Worm (Caenorhabditis elegans) whole organism, mixed stage, embryonic: ENCODE measurements around the gene srbc-37.

Source experiments
- M03D4.4 ChIP-seq: sonication (generic microtip); optimal IDR thresholded peaks from 2 replicates; lab custom pipeline; 2017; ENCODE audit warnings: mild to moderate bottlenecking, missing genetic modification characterization, missing compliant biosample characterization
- bed-3 ChIP-seq: fragments of 200-800 bp; sonication (Bioruptor generic); optimal IDR thresholded peaks from 3 replicates; lab custom pipeline; 2018; ENCODE audit warnings: mild to moderate bottlenecking, missing genetic modification characterization, moderate library complexity, missing compliant biosample characterization
- blmp-1 ChIP-seq: fragments of 150-350 bp; optimal IDR thresholded peaks from 2 replicates; lab custom pipeline; 2014; ENCODE audit warnings: missing biosample characterization, missing genetic modification characterization
- ceh-39 ChIP-seq: fragments of 150-350 bp; optimal IDR thresholded peaks from 2 replicates; lab custom pipeline; 2014; ENCODE audit warnings: missing biosample characterization, missing genetic modification characterization
- ceh-43 ChIP-seq: fragments of 200-800 bp; sonication (Bioruptor generic); optimal IDR thresholded peaks from 2 replicates; lab custom pipeline; 2018; ENCODE audit warnings: mild to moderate bottlenecking, missing genetic modification characterization, moderate library complexity, missing compliant biosample characterization
- ceh-83 ChIP-seq: fragments of 200-800 bp; sonication (Bioruptor generic); optimal IDR thresholded peaks from 2 replicates; lab custom pipeline; 2018; ENCODE audit warnings: mild to moderate bottlenecking, missing genetic modification characterization, missing compliant biosample characterization
- ces-1 ChIP-seq: fragments of 150-350 bp; optimal IDR thresholded peaks from 2 replicates; lab custom pipeline; 2014; ENCODE audit warnings: missing biosample characterization, missing genetic modification reagents, missing genetic modification characterization
- cnd-1 ChIP-seq: fragments of 200-800 bp; sonication (Bioruptor generic); optimal IDR thresholded peaks from 2 replicates; lab custom pipeline; 2018; ENCODE audit warnings: mild to moderate bottlenecking, missing genetic modification characterization, missing compliant biosample characterization
- drap-1 ChIP-seq: fragments of 200-800 bp; sonication (Bioruptor generic); optimal IDR thresholded peaks from 3 replicates; lab custom pipeline; 2018; ENCODE audit warnings: mild to moderate bottlenecking, missing genetic modification characterization, missing compliant biosample characterization
- elt-1 ChIP-seq: sonication (generic microtip); optimal IDR thresholded peaks from 2 replicates; lab custom pipeline; 2017; ENCODE audit warnings: missing genetic modification characterization, mild to moderate bottlenecking, missing compliant biosample characterization, antibody characterized with exemption, moderate library complexity, borderline replicate concordance; ENCODE audit not compliant: insufficient read depth
- flh-1 ChIP-seq: fragments of 200-800 bp; sonication (Bioruptor generic); optimal IDR thresholded peaks from 2 replicates; lab custom pipeline; 2018; ENCODE audit warnings: mild to moderate bottlenecking, missing genetic modification characterization, moderate library complexity, missing compliant biosample characterization
- ham-2 ChIP-seq: fragments of 200-800 bp; sonication (Bioruptor generic); optimal IDR thresholded peaks from 2 replicates; lab custom pipeline; 2018; ENCODE audit warnings: mild to moderate bottlenecking, missing genetic modification characterization, missing compliant biosample characterization
- hlh-1 ChIP-seq: fragments of 150-350 bp; optimal IDR thresholded peaks from 2 replicates; lab custom pipeline; 2014; ENCODE audit warnings: missing biosample characterization, missing genetic modification reagents, missing genetic modification characterization
- lin-13 ChIP-seq: fragments of 150-350 bp; optimal IDR thresholded peaks from 2 replicates; lab custom pipeline; 2014; ENCODE audit warnings: missing biosample characterization, missing genetic modification characterization
- lin-32 ChIP-seq: fragments of 200-800 bp; sonication (Bioruptor generic); optimal IDR thresholded peaks from 2 replicates; lab custom pipeline; 2018; ENCODE audit warnings: mild to moderate bottlenecking, missing genetic modification characterization, missing compliant biosample characterization
- lsy-2 ChIP-seq: fragments of 150-350 bp; optimal IDR thresholded peaks from 2 replicates; lab custom pipeline; 2014; ENCODE audit warnings: missing biosample characterization, missing genetic modification characterization
- mab-5 ChIP-seq: fragments of 150-350 bp; optimal IDR thresholded peaks from 2 replicates; lab custom pipeline; 2014; ENCODE audit warnings: missing biosample characterization, missing genetic modification characterization
- mep-1 ChIP-seq: fragments of 150-350 bp; optimal IDR thresholded peaks from 2 replicates; lab custom pipeline; 2017; ENCODE audit warnings: missing biosample characterization, missing genetic modification reagents, missing genetic modification characterization, inconsistent platforms
- mls-2 ChIP-seq: sonication (generic microtip); optimal IDR thresholded peaks from 2 replicates; lab custom pipeline; 2016; ENCODE audit warnings: mild to moderate bottlenecking, missing genetic modification characterization, moderate library complexity, missing compliant biosample characterization
- nhr-2 ChIP-seq: fragments of 150-350 bp; optimal IDR thresholded peaks from 2 replicates; lab custom pipeline; 2014; ENCODE audit warnings: missing biosample characterization, missing genetic modification characterization
- nhr-237 ChIP-seq: fragments of 150-350 bp; optimal IDR thresholded peaks from 2 replicates; lab custom pipeline; 2014; ENCODE audit warnings: missing biosample characterization, missing genetic modification characterization
- nhr-28 ChIP-seq: fragments of 150-350 bp; optimal IDR thresholded peaks from 2 replicates; lab custom pipeline; 2014; ENCODE audit warnings: missing biosample characterization, missing genetic modification characterization
- pha-4 ChIP-seq: fragments of 150-350 bp; optimal IDR thresholded peaks from 2 replicates; lab custom pipeline; 2018; ENCODE audit warnings: missing biosample characterization, missing genetic modification reagents, missing genetic modification characterization
- sem-2 ChIP-seq: fragments of 200-800 bp; sonication (Bioruptor generic); optimal IDR thresholded peaks from 2 replicates; lab custom pipeline; 2018; ENCODE audit warnings: mild to moderate bottlenecking, missing genetic modification characterization, missing compliant biosample characterization
- snpc-4 ChIP-seq: fragments of 150-350 bp; optimal IDR thresholded peaks from 2 replicates; lab custom pipeline; 2014; ENCODE audit warnings: missing biosample characterization, missing genetic modification characterization
- sptf-1 ChIP-seq: sonication (generic microtip); optimal IDR thresholded peaks from 2 replicates; lab custom pipeline; 2017; ENCODE audit warnings: mild to moderate bottlenecking, missing genetic modification characterization, moderate library complexity, missing compliant biosample characterization
- tbx-8 ChIP-seq: fragments of 200-800 bp; sonication (Bioruptor generic); optimal IDR thresholded peaks from 2 replicates; lab custom pipeline; 2018; ENCODE audit warnings: mild to moderate bottlenecking, missing genetic modification characterization, moderate library complexity, missing compliant biosample characterization
- unc-120 ChIP-seq: sonication (generic microtip); optimal IDR thresholded peaks from 2 replicates; lab custom pipeline; 2017; ENCODE audit warnings: missing genetic modification characterization, missing compliant biosample characterization; ENCODE audit not compliant: poor library complexity, severe bottlenecking
- unc-39 ChIP-seq: fragments of 150-350 bp; optimal IDR thresholded peaks from 2 replicates; lab custom pipeline; 2014; ENCODE audit warnings: missing biosample characterization, missing genetic modification characterization
- unc-62 ChIP-seq: fragments of 150-350 bp; optimal IDR thresholded peaks from 2 replicates; lab custom pipeline; 2014; ENCODE audit warnings: missing biosample characterization, missing genetic modification reagents, missing genetic modification characterization
- zip-8 ChIP-seq: fragments of 150-350 bp; optimal IDR thresholded peaks from 2 replicates; lab custom pipeline; 2014; ENCODE audit warnings: missing biosample characterization, missing genetic modification characterization
- ztf-11 ChIP-seq: fragments of 150-350 bp; optimal IDR thresholded peaks from 2 replicates; lab custom pipeline; 2014; ENCODE audit warnings: missing biosample characterization, missing genetic modification characterization

srbc-37 gene

ce11 chrV:664337-664847 lies 38.0 kb upstream of the srbc-37 start, which contains the start of the genes F31F4.11 and srh-266:
Gene F31F4.11, minus strand, starts transcription at chrV:664437.
Gene srh-266, plus strand, starts transcription at chrV:664797.
- TF ChIP-seq nhr-2 (tag; lab: Kevin White, UChicago) (no peak), ces-1 (GFP tag; lab: Kevin White, UChicago) (no peak), mls-2 (tag; lab: Kevin White, UChicago) (no peak), ceh-83 (GFP tag; lab: Kevin White, UChicago) (no peak), lin-13 (tag; lab: Kevin White, UChicago) (no peak), unc-39 (no peak), flh-1 (GFP tag; lab: Kevin White, UChicago) (no peak), nhr-28 (no peak), mep-1 (tag; lab: Kevin White, UChicago) (no peak), sptf-1 (no peak), pha-4 (no peak), hlh-1 (no peak), ham-2 (no peak), lsy-2 (no peak), tbx-8 (GFP tag; lab: Kevin White, UChicago) (no peak), unc-120 (no peak)

- TF ChIP-seq unc-120 (no peak), tbx-8 (GFP tag; lab: Kevin White, UChicago) (no peak), lin-32 (GFP tag; lab: Kevin White, UChicago) (no peak)
Observed at ce11 chrV:667459-667858, 34.9 kb upstream of the srbc-37 start, which contains the start of gene nhr-180. Gene nhr-180, minus strand, starts transcription at chrV:667510.

DNA sequence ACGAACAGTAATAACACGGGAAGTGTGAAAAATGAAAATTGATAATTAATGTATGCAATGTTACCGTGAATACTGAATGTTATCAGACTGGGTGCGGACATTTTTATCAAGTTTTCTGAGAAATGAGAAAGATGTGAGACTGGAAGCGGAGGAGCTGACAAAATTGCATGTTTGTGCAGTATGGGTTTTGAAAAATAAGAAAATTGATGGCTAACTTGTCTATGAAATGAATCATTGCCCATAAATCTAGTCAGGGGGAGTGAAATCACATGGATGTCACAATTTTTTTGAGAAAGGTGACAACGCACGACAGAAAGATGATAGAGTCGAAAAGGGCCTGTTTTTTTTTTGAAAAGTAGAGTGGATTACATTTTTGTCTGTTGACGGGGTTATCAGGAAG lies 31.0 kb upstream of the srbc-37 start, which contains the start of gene sru-24:
TSS of gene sru-24 (minus strand) at position 101 of the 400 bp plus-strand sequence.
- TF ChIP-seq bed-3 (GFP tag; lab: Kevin White, UChicago) (no peak), lin-32 (GFP tag; lab: Kevin White, UChicago) (no peak), lin-13 (tag; lab: Kevin White, UChicago) (no peak), tbx-8 (GFP tag; lab: Kevin White, UChicago) (no peak), drap-1 (GFP tag; lab: Kevin White, UChicago) (no peak), nhr-28 (no peak), ceh-39 (tag; lab: Kevin White, UChicago) (no peak), mab-5 (no peak), nhr-2 (tag; lab: Kevin White, UChicago) (no peak), ztf-11 (no peak), elt-1 (tag; lab: Kevin White, UChicago) (no peak), flh-1 (GFP tag; lab: Kevin White, UChicago) (no peak), snpc-4 (tag; lab: Kevin White, UChicago) (no peak), unc-39 (no peak), mls-2 (tag; lab: Kevin White, UChicago) (no peak), unc-120 (no peak), nhr-237 (no peak), unc-62 (no peak), pha-4 (no peak)

DNA sequence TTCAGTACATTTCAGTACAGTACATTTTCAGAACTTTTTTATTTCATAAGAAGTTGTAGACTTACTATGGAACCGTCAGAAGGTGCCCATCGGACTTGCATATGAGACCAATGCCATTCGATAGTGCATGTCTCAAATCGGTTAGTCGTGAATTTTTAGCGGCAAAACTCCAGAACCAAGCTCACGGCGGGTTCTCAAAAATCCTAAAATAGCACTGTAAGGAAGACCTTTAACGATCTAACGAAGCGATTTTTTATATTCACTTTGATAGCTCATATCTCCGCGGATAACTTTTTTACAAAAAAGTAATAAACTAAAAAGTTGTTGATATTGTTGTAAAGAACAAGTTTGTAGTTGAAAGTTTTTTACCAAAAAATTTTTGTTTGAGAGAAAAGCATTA lies 28.1 kb upstream of the srbc-37 start, which contains the start of gene sru-25:
TSS of gene sru-25 (minus strand) at position 101 of the 400 bp plus-strand sequence.
- TF ChIP-seq zip-8 (no peak), ceh-43 (GFP tag; lab: Kevin White, UChicago) (no peak), blmp-1 (tag; lab: Kevin White, UChicago) (no peak), ces-1 (GFP tag; lab: Kevin White, UChicago) (no peak), cnd-1 (tag; lab: Kevin White, UChicago) (no peak), sem-2 (GFP tag; lab: Kevin White, UChicago) (no peak), unc-62 (no peak), hlh-1 (no peak), bed-3 (GFP tag; lab: Kevin White, UChicago) (no peak)

DNA sequence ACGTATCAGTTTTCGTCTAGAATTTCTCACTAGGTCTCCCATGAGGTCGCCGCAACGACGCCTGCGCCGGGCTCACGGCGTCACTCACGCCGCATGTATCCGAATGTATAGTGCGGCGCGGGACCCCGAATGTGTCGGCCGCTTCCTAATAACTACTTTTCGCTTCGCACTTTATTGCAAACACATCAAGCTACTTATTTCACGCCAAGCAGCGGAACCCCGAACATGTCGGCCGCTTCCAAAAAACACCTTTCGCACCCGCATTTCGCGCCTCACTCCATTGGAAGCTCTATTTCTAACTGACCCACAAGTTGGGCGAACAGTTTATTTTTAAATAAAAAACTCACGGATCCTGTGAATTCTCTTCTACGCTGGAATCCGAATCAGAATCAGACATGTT lies 26.3 kb upstream of the srbc-37 start:
- TF ChIP-seq lin-32 (GFP tag; lab: Kevin White, UChicago) (no peak), mep-1 (tag; lab: Kevin White, UChicago) (no peak), elt-1 (tag; lab: Kevin White, UChicago) (no peak), nhr-28 (no peak), lsy-2 (no peak), blmp-1 (tag; lab: Kevin White, UChicago) (no peak), mls-2 (tag; lab: Kevin White, UChicago) (no peak), drap-1 (GFP tag; lab: Kevin White, UChicago) (no peak), M03D4.4 (no peak), nhr-237 (no peak), lin-13 (tag; lab: Kevin White, UChicago) (no peak)
